Worm (Caenorhabditis elegans) whole organism, dauer: ENCODE results near the gene cpr-5.

Experiments used
- unc-62 ChIP-seq: sonication (generic microtip); optimal IDR thresholded peaks from 2 replicates; lab custom pipeline; 2017; ENCODE audit warnings: missing biosample characterization, missing genetic modification reagents, missing genetic modification characterization

Gene cpr-5

ce11 chrV:1149734-1150669, 16.2 kb upstream of the cpr-5 start:
- TF ChIP-seq unc-62: no peak

- TF ChIP-seq unc-62: no peak
Measured at ce11 chrV:1142251-1142650, 8.4 kb upstream of the cpr-5 start.

- TF ChIP-seq unc-62: no peak
Measured at ce11 chrV:1141433-1141832, 7.6 kb upstream of the cpr-5 start, which contains the start of gene cutl-22. Gene cutl-22 (plus strand): TSS chrV:1141733.

- TF ChIP-seq unc-62: no peak
Measured at ce11 chrV:1140806-1141205, 7.0 kb upstream of the cpr-5 start.

ce11 chrV:1134302-1134701, 466 bp upstream of the cpr-5 start, which contains the start of gene cpr-8:
Gene cpr-8 (plus strand): TSS chrV:1134602.
- no peak for TF ChIP-seq unc-62

- no peak for TF ChIP-seq unc-62
Measured at ce11 chrV:1133223-1133622, 613 bp downstream of the cpr-5 start.

ce11 chrV:1131880-1132623, 1.8 kb downstream of the cpr-5 start, which contains the start of gene W07B8.4:
Gene W07B8.4 (minus strand): TSS chrV:1131930.
- TF ChIP-seq unc-62: no peak

ce11 chrV:1120101-1120500, 13.7 kb downstream of the cpr-5 start:
- TF ChIP-seq unc-62: no peak

- TF ChIP-seq unc-62: no peak
Measured at ce11 chrV:1112658-1113057, 21.2 kb downstream of the cpr-5 start, which contains the start of gene Y50D4B.1. Gene Y50D4B.1 (plus strand): TSS chrV:1112958.

- no peak for TF ChIP-seq unc-62
Measured at ce11 chrV:1112180-1112579, 21.7 kb downstream of the cpr-5 start.

- TF ChIP-seq unc-62: no peak
Measured at ce11 chrV:1102569-1102968, 31.3 kb downstream of the cpr-5 start.

- no peak for TF ChIP-seq unc-62
Measured at ce11 chrV:1100280-1100679, 33.6 kb downstream of the cpr-5 start, which contains the start of gene Y50D4B.2. Gene Y50D4B.2 (plus strand): TSS chrV:1100580.

ce11 chrV:1092359-1092758, 41.5 kb downstream of the cpr-5 start, which contains the start of gene Y50D4B.4:
Gene Y50D4B.4 (plus strand): TSS chrV:1092659.
- no peak for TF ChIP-seq unc-62

- TF ChIP-seq unc-62: no peak
Measured at ce11 chrV:1087983-1088382, 45.9 kb downstream of the cpr-5 start, which contains the start of gene clec-203. Gene clec-203 (plus strand): TSS chrV:1088283.

- no peak for TF ChIP-seq unc-62
Measured at ce11 chrV:1084016-1084415, 49.8 kb downstream of the cpr-5 start, which contains the start of gene Y50D4B.6. Gene Y50D4B.6 (plus strand): TSS chrV:1084316.
